Worm (Caenorhabditis elegans) whole organism, late embryonic: ENCODE data around the gene Y60C6A.2.

Source experiments
- K02D7.2 ChIP-seq: sonication (generic microtip); optimal IDR thresholded peaks from 2 replicates; lab custom pipeline; 2017; ENCODE audit warnings: mild to moderate bottlenecking, missing genetic modification characterization, missing compliant biosample characterization
- T23F11.4 ChIP-seq: fragments of 200-800 bp; sonication (Bioruptor generic); optimal IDR thresholded peaks from 2 replicates; lab custom pipeline; 2018; ENCODE audit warnings: mild to moderate bottlenecking, missing genetic modification characterization, missing compliant biosample characterization
- Y22D7AL.16 ChIP-seq: sonication (generic microtip); optimal IDR thresholded peaks from 2 replicates; lab custom pipeline; 2016; ENCODE audit warnings: missing genetic modification characterization, missing compliant biosample characterization
- ahr-1 ChIP-seq: sonication (generic microtip); optimal IDR thresholded peaks from 2 replicates; lab custom pipeline; 2016; ENCODE audit warnings: missing genetic modification characterization, missing compliant biosample characterization
- ama-1 ChIP-seq: fragments of 150-350 bp; optimal IDR thresholded peaks from 2 replicates; lab custom pipeline; 2014
- ceh-18 ChIP-seq: sonication (generic microtip); optimal IDR thresholded peaks from 2 replicates; lab custom pipeline; 2016; ENCODE audit warnings: missing genetic modification characterization, missing compliant biosample characterization
- ceh-2 ChIP-seq: sonication (generic microtip); optimal IDR thresholded peaks from 2 replicates; lab custom pipeline; 2016; ENCODE audit warnings: missing genotype, missing genetic modification characterization, missing compliant biosample characterization
- ceh-22 ChIP-seq: sonication (generic microtip); optimal IDR thresholded peaks from 2 replicates; lab custom pipeline; 2017; ENCODE audit warnings: missing biosample characterization, missing genetic modification characterization
- ceh-24 ChIP-seq: sonication (generic microtip); optimal IDR thresholded peaks from 2 replicates; lab custom pipeline; 2016; ENCODE audit warnings: mild to moderate bottlenecking, missing genetic modification characterization, missing compliant biosample characterization
- ceh-45 ChIP-seq: fragments of 200-800 bp; sonication (Bioruptor generic); IDR thresholded peaks from 2 replicates; pipeline ENCODE4 v1.3.6; 2022; ENCODE audit warnings: missing genetic modification reagents, missing genetic modification characterization, missing compliant biosample characterization
- ceh-48 ChIP-seq: sonication (generic microtip); optimal IDR thresholded peaks from 2 replicates; lab custom pipeline; 2016; ENCODE audit warnings: missing genetic modification characterization, inconsistent platforms, missing compliant biosample characterization
- dmd-4 ChIP-seq: sonication (generic microtip); optimal IDR thresholded peaks from 2 replicates; lab custom pipeline; 2016; ENCODE audit warnings: borderline replicate concordance, missing genetic modification characterization, missing compliant biosample characterization
- dve-1 ChIP-seq: sonication (generic microtip); optimal IDR thresholded peaks from 2 replicates; lab custom pipeline; 2017; ENCODE audit warnings: antibody characterized with exemption, mild to moderate bottlenecking, missing genetic modification characterization, missing compliant biosample characterization
- elt-2 ChIP-seq: sonication (generic microtip); optimal IDR thresholded peaks from 2 replicates; lab custom pipeline; 2016; ENCODE audit warnings: missing genetic modification reagents, missing genetic modification characterization, missing compliant biosample characterization
- elt-4 ChIP-seq: sonication (generic microtip); optimal IDR thresholded peaks from 2 replicates; lab custom pipeline; 2016; ENCODE audit warnings: missing genetic modification characterization, missing compliant biosample characterization
- eyg-1 ChIP-seq: sonication (generic microtip); optimal IDR thresholded peaks from 2 replicates; lab custom pipeline; 2016; ENCODE audit warnings: missing genotype, missing genetic modification characterization, missing compliant biosample characterization
- fax-1 ChIP-seq: sonication (generic microtip); optimal IDR thresholded peaks from 2 replicates; lab custom pipeline; 2016; ENCODE audit warnings: missing genotype, missing genetic modification characterization, missing compliant biosample characterization
- hlh-15 ChIP-seq: sonication (generic microtip); optimal IDR thresholded peaks from 2 replicates; lab custom pipeline; 2016; ENCODE audit warnings: missing genetic modification characterization, missing compliant biosample characterization
- madf-2 ChIP-seq: sonication (generic microtip); optimal IDR thresholded peaks from 2 replicates; lab custom pipeline; 2017; ENCODE audit warnings: missing genetic modification characterization, missing compliant biosample characterization
- mec-3 ChIP-seq: sonication (generic microtip); optimal IDR thresholded peaks from 2 replicates; lab custom pipeline; 2016; ENCODE audit warnings: borderline replicate concordance, missing genetic modification characterization, missing compliant biosample characterization
- nhr-232 ChIP-seq: sonication (generic microtip); optimal IDR thresholded peaks from 2 replicates; lab custom pipeline; 2016; ENCODE audit warnings: missing genetic modification characterization, missing compliant biosample characterization
- npax-4 ChIP-seq: sonication (generic microtip); optimal IDR thresholded peaks from 2 replicates; lab custom pipeline; 2016; ENCODE audit warnings: missing genetic modification characterization, missing compliant biosample characterization
- odd-2 ChIP-seq: sonication (generic microtip); optimal IDR thresholded peaks from 2 replicates; lab custom pipeline; 2017; ENCODE audit warnings: antibody characterized with exemption, mild to moderate bottlenecking, missing genetic modification characterization, missing compliant biosample characterization
- pag-3 ChIP-seq: sonication (generic microtip); optimal IDR thresholded peaks from 2 replicates; lab custom pipeline; 2016; ENCODE audit warnings: missing compliant biosample characterization, missing genetic modification characterization, borderline replicate concordance
- pat-9 ChIP-seq: fragments of 200-800 bp; sonication (Bioruptor generic); optimal IDR thresholded peaks from 2 replicates; lab custom pipeline; 2018; ENCODE audit warnings: mild to moderate bottlenecking, missing genetic modification characterization, moderate library complexity, missing compliant biosample characterization
- pax-1 ChIP-seq: fragments of 150-350 bp; optimal IDR thresholded peaks from 2 replicates; lab custom pipeline; 2014; ENCODE audit warnings: missing biosample characterization, missing genetic modification characterization
- pha-2 ChIP-seq: sonication (generic microtip); optimal IDR thresholded peaks from 2 replicates; lab custom pipeline; 2017; ENCODE audit warnings: mild to moderate bottlenecking, missing genetic modification characterization, missing compliant biosample characterization
- pros-1 ChIP-seq: fragments of 150-350 bp; optimal IDR thresholded peaks from 2 replicates; lab custom pipeline; 2014; ENCODE audit warnings: missing biosample characterization, missing genetic modification reagents, missing genetic modification characterization
- rnt-1 ChIP-seq: sonication (generic microtip); optimal IDR thresholded peaks from 2 replicates; lab custom pipeline; 2016; ENCODE audit warnings: missing genetic modification characterization, missing compliant biosample characterization
- sox-2 ChIP-seq: fragments of 200-800 bp; sonication (Bioruptor generic); IDR thresholded peaks from 2 replicates; pipeline ENCODE4 v1.3.6; 2022; ENCODE audit warnings: missing genetic modification reagents, missing genetic modification characterization, missing compliant biosample characterization
- tbx-2 ChIP-seq: sonication (generic microtip); optimal IDR thresholded peaks from 2 replicates; lab custom pipeline; 2016; ENCODE audit warnings: missing genetic modification characterization, missing compliant biosample characterization
- tbx-7 ChIP-seq: sonication (generic microtip); optimal IDR thresholded peaks from 2 replicates; lab custom pipeline; 2016; ENCODE audit warnings: missing genotype, missing genetic modification characterization, missing compliant biosample characterization
- unc-3 ChIP-seq, 2 experiments: fragments of 200-800 bp in 1 of 2; sonication (Bioruptor generic) in 1 of 2; sonication (generic microtip) in 1 of 2; conservative IDR thresholded peaks in 1 of 2; optimal IDR thresholded peaks in 1 of 2; 2 replicates each; pipeline versions ENCODE4 v1.3.6 to Lab custom; 2016 to 2022; ENCODE audit warnings: missing compliant biosample characterization in 2 of 2, missing genetic modification characterization in 2 of 2, missing genetic modification reagents in 1 of 2
- unc-42 ChIP-seq: sonication (generic microtip); optimal IDR thresholded peaks from 2 replicates; lab custom pipeline; 2016; ENCODE audit warnings: missing genotype, missing genetic modification characterization, missing compliant biosample characterization
- unc-55 ChIP-seq: sonication (generic microtip); optimal IDR thresholded peaks from 2 replicates; lab custom pipeline; 2017; ENCODE audit warnings: missing biosample characterization, missing genetic modification reagents, missing genetic modification characterization
- zip-5 ChIP-seq: sonication (generic microtip); optimal IDR thresholded peaks from 2 replicates; lab custom pipeline; 2016; ENCODE audit warnings: missing genetic modification characterization, missing compliant biosample characterization

Y60C6A.2 gene

DNA sequence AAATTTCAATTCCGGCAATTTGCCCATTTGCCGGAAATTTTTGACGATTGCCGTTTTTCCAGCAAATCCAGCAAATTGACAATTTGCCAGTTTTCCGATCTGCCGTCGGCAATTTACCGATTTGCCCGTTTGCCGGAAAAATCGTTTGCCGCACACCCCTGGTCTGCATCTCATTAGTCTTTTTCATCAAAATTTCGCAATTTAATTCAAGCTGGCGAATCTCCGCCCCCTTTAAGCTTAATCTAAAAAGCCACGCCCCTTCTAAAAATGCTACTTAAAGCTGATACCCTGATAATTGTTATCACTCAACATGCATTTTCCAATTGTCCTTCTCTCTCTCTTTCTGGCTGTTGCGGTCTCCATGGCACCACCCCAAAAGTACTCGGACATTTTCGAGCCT lies 1.9 kb downstream of the Y60C6A.2 start, which contains the start of gene Y60C6A.1:
Y60C6A.1 (plus strand) TSS at position 301 of the 400 bp plus-strand sequence.
- TF ChIP-seq npax-4 (tag; lab: Kevin White, UChicago): no peak

DNA sequence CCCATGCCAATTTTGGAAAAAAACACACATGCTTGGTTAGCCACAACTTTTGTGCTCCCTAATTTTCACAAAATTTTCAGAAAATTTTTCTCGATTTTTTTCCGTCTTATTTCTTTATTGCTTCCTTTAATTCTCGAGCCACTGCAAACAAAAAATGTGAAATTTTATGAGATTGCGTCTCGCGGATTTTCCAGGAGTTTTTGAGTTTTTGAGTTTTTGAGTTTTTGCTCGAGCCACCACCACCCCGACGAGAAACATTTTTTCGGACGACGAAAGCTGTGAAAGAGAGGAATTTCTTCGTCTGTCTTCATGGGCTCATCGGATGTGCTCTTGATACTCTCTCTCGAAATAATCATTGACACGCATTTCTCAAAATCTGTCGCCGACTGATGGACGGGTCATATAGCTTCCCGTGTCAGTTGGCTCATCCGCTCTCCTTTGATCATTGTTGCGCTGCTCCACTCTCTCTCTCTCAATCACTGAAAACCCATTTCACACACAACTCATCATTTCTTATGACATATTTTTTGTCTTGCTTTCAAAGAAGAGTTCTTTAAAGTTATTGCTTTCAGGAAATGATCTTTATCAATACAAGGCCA lies 7.7 kb downstream of the Y60C6A.2 start, which contains the start of gene C18G1.1:
C18G1.1 (plus strand) TSS at position 573 of the 599 bp plus-strand sequence.
- TF ChIP-seq Y22D7AL.16 (no peak), unc-55 (peak; percentile 92), rnt-1 (tag; lab: Kevin White, UChicago) (peak; percentile 44), ceh-18 (tag; lab: Kevin White, UChicago) (peak; percentile 66), ceh-22 (tag; lab: Kevin White, UChicago) (no peak)

DNA sequence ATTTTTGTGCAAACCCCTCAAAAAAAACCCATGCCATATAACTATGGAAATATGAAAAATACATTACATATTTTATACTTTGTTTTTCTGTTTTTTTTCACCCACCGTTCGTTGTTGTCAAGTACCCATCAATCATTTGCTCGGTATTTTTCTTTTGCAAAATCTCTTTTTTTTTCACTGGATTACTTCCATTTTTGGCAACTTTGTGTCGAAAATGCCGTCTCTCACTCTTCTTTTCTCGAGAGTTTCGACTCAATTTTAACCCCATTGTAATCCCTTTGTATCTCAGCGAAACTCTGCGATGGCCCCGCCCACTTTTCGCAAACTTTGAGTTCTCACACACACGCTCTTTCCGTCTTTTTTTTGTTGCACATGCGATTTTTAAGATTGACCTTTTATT lies 10.1 kb downstream of the Y60C6A.2 start:
- TF ChIP-seq zip-5 (tag; lab: Kevin White, UChicago) (no peak), unc-3 (GFP tag; conservative IDR thresholded peaks at IDR 0.05; lab: Robert Waterston, UW) (no peak), unc-3 (tag; optimal IDR thresholded peaks at IDR 0.05; lab: Kevin White, UChicago) (no peak), odd-2 (tag; lab: Kevin White, UChicago) (no peak), fax-1 (tag; lab: Kevin White, UChicago) (no peak), pat-9 (tag; lab: Kevin White, UChicago) (no peak), elt-4 (tag; lab: Kevin White, UChicago) (no peak), K02D7.2 (tag; lab: Kevin White, UChicago) (no peak), eyg-1 (tag; lab: Kevin White, UChicago) (no peak), nhr-232 (tag; lab: Kevin White, UChicago) (no peak), pha-2 (tag; lab: Kevin White, UChicago) (no peak), ceh-45 (GFP tag; lab: Robert Waterston, UW) (no peak), unc-42 (tag; lab: Kevin White, UChicago) (no peak), dmd-4 (tag; lab: Kevin White, UChicago) (no peak), rnt-1 (tag; lab: Kevin White, UChicago) (no peak), Y22D7AL.16 (no peak), ceh-24 (tag; lab: Kevin White, UChicago) (no peak), unc-55 (no peak), mec-3 (tag; lab: Kevin White, UChicago) (no peak), ama-1 (no peak)
- TF ChIP-seq, all 69 proteins: peak for 0

DNA sequence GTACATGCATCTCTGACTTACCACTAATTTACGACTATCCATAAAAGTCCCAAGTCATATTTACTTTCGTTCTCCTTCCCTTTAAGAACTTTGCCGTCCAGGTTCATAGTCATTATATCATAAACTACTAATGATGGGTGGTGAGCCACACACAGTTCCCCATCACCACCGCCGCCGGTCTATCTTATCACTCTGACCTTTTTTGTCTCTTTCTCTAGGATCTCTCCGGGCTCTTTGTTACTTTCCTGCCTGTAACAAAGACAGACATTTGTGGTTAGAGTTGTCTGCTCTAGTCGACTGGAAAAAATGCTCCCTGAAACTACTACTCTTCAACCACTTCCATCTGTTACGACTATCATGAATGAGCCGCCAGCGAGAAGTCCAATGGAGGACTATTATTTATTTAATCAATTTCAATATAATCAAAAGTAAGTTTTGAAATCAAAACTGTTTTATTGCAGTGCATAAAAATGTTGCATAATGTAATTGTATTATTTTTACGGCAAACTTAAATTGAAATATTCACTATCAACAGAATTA lies 14.8 kb downstream of the Y60C6A.2 start, which contains the start of gene elt-7:
elt-7 (plus strand) TSS at position 263 of the 540 bp plus-strand sequence.
- peak; percentile 52 for TF ChIP-seq elt-2 (tag; lab: Kevin White, UChicago)
- no peak for TF ChIP-seq ceh-2

DNA sequence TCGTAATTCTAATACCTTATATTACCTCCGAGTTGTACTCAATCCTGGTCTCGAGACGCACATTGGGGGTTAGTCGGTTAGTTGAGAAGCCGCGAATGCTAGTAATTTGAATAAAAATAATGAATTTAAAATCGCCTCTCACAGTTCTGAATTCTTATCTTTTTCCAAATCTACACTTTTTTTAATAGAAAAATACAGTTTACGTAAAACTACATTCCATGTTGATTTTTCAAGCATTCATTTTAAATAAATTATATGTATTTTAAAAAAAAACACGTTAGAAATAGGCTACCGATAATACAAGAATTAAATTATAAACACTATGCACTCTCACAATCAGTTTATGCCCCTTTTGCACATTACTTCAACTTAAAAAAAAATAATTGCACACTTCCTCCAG lies 15.6 kb downstream of the Y60C6A.2 start, which contains the start of gene C18G1.9:
C18G1.9 (minus strand) TSS at position 101 of the 400 bp plus-strand sequence.
- no peak for TF ChIP-seq ceh-2
- TF ChIP-seq tbx-7 (tag; lab: Kevin White, UChicago): no peak
- TF ChIP-seq unc-42 (tag; lab: Kevin White, UChicago): no peak
- TF ChIP-seq fax-1 (tag; lab: Kevin White, UChicago): no peak
- no peak for TF ChIP-seq ahr-1 (tag; lab: Kevin White, UChicago)
- no peak for TF ChIP-seq ceh-18 (tag; lab: Kevin White, UChicago)
- TF ChIP-seq pax-1: no peak
- no peak for TF ChIP-seq dve-1
- no peak for TF ChIP-seq pag-3 (tag; lab: Kevin White, UChicago)
- TF ChIP-seq unc-55: no peak
- TF ChIP-seq tbx-2 (tag; lab: Kevin White, UChicago): no peak
- no peak for TF ChIP-seq ceh-48 (tag; lab: Kevin White, UChicago)
- TF ChIP-seq hlh-15: no peak
- no peak for TF ChIP-seq madf-2 (tag; lab: Kevin White, UChicago)
- TF ChIP-seq sox-2 (GFP tag; lab: Robert Waterston, UW): no peak
- TF ChIP-seq pros-1 (tag; lab: Kevin White, UChicago): no peak
- no peak for TF ChIP-seq T23F11.4
